Worm (Caenorhabditis elegans) whole organism, L4 larva: Measurements from ENCODE around the gene Y7A5A.1.

Experiments used
- F26F4.8 ChIP-seq: fragments of 200-800 bp; sonication (Bioruptor generic); conservative IDR thresholded peaks from 2 replicates; pipeline ENCODE4 v1.3.6; 2022; ENCODE audit warnings: missing genetic modification characterization, missing compliant biosample characterization
- F44E2.7 ChIP-seq: fragments of 200-800 bp; sonication (Bioruptor generic); IDR thresholded peaks from 2 replicates; pipeline ENCODE4 v2.1.2; 2022; ENCODE audit warnings: missing genetic modification characterization, missing compliant biosample characterization
- F49E8.2 ChIP-seq: sonication (generic microtip); optimal IDR thresholded peaks from 2 replicates; lab custom pipeline; 2016; ENCODE audit warnings: missing compliant biosample characterization, mild to moderate bottlenecking, missing genetic modification characterization, borderline replicate concordance
- R02D3.7 ChIP-seq: fragments of 150-350 bp; sonication (generic microtip); optimal IDR thresholded peaks from 3 replicates; lab custom pipeline; 2014; ENCODE audit warnings: missing biosample characterization, missing genetic modification characterization
- Y105C5A.15 ChIP-seq: fragments of 200-800 bp; sonication (Bioruptor generic); IDR thresholded peaks from 2 replicates; pipeline ENCODE4 v1.3.6; 2022; ENCODE audit warnings: missing genetic modification characterization, missing compliant biosample characterization
- Y48G9A.11 ChIP-seq: fragments of 200-800 bp; sonication (Bioruptor generic); IDR thresholded peaks from 2 replicates; pipeline ENCODE4 v1.3.6; 2022; ENCODE audit warnings: missing genetic modification reagents, missing genetic modification characterization, missing compliant biosample characterization
- Y75B8A.6 ChIP-seq: fragments of 200-800 bp; sonication (Bioruptor generic); IDR thresholded peaks from 2 replicates; pipeline ENCODE4 v1.3.6; 2022; ENCODE audit warnings: missing genetic modification reagents, missing genetic modification characterization, missing compliant biosample characterization
- attf-4 ChIP-seq: sonication (generic microtip); optimal IDR thresholded peaks from 3 replicates; lab custom pipeline; 2017; ENCODE audit warnings: missing biosample characterization, missing genetic modification characterization
- ceh-20 ChIP-seq: fragments of 200-800 bp; sonication (Bioruptor generic); IDR thresholded peaks from 2 replicates; pipeline ENCODE4 v1.3.6; 2022; ENCODE audit warnings: missing genetic modification reagents, missing genetic modification characterization, missing compliant biosample characterization
- ceh-28 ChIP-seq: fragments of 150-350 bp; optimal IDR thresholded peaks from 2 replicates; lab custom pipeline; 2014; ENCODE audit warnings: missing biosample characterization, missing genetic modification reagents, missing genetic modification characterization
- ceh-44 ChIP-seq: fragments of 200-800 bp; sonication (Bioruptor generic); IDR thresholded peaks from 2 replicates; pipeline ENCODE4 v1.3.6; 2022; ENCODE audit warnings: missing genetic modification reagents, missing genetic modification characterization, missing compliant biosample characterization
- ceh-62 ChIP-seq: sonication (generic microtip); optimal IDR thresholded peaks from 2 replicates; lab custom pipeline; 2017; ENCODE audit warnings: missing biosample characterization, missing genetic modification characterization
- ces-1 ChIP-seq: fragments of 150-350 bp; sonication (generic microtip); optimal IDR thresholded peaks from 4 replicates; lab custom pipeline; 2014; ENCODE audit warnings: missing biosample characterization, missing genetic modification reagents, missing genetic modification characterization
- ctbp-1 ChIP-seq: fragments of 200-800 bp; sonication (Bioruptor generic); IDR thresholded peaks from 2 replicates; pipeline ENCODE4 v1.3.6; 2022; ENCODE audit warnings: missing genetic modification reagents, missing genetic modification characterization, missing compliant biosample characterization
- daf-12 ChIP-seq: fragments of 150-350 bp; optimal IDR thresholded peaks from 2 replicates; lab custom pipeline; 2014; ENCODE audit warnings: missing biosample characterization, missing genetic modification reagents, missing genetic modification characterization
- daf-8 ChIP-seq: fragments of 200-800 bp; sonication (Bioruptor generic); IDR thresholded peaks from 2 replicates; pipeline ENCODE4 v1.3.6; 2022; ENCODE audit warnings: missing genetic modification characterization, missing compliant biosample characterization
- dmd-6 ChIP-seq: fragments of 200-800 bp; sonication (Bioruptor generic); IDR thresholded peaks from 2 replicates; pipeline ENCODE4 v1.3.6; 2022; ENCODE audit warnings: missing genetic modification reagents, missing genetic modification characterization, missing compliant biosample characterization
- dmd-8 ChIP-seq: fragments of 200-800 bp; sonication (Bioruptor generic); IDR thresholded peaks from 2 replicates; pipeline ENCODE4 v1.3.6; 2022; ENCODE audit warnings: missing genetic modification characterization, missing compliant biosample characterization
- dmd-9 ChIP-seq: fragments of 200-800 bp; sonication (Bioruptor generic); IDR thresholded peaks from 2 replicates; pipeline ENCODE4 v1.3.6; 2022; ENCODE audit warnings: missing genetic modification reagents, missing genetic modification characterization, missing compliant biosample characterization
- dpl-1 ChIP-seq: fragments of 150-350 bp; optimal IDR thresholded peaks from 2 replicates; lab custom pipeline; 2014; ENCODE audit warnings: missing biosample characterization, missing genetic modification reagents, missing genetic modification characterization
- fkh-10 ChIP-seq: fragments of 150-350 bp; optimal IDR thresholded peaks from 2 replicates; lab custom pipeline; 2014; ENCODE audit warnings: missing biosample characterization, missing genetic modification reagents, missing genetic modification characterization
- fos-1 ChIP-seq: fragments of 150-350 bp; optimal IDR thresholded peaks from 2 replicates; lab custom pipeline; 2014; ENCODE audit warnings: missing biosample characterization, missing genetic modification characterization
- gei-8 ChIP-seq: fragments of 200-800 bp; sonication (Bioruptor generic); optimal IDR thresholded peaks from 2 replicates; lab custom pipeline; 2018; ENCODE audit warnings: mild to moderate bottlenecking, missing genetic modification characterization, missing compliant biosample characterization
- hmg-1.1 ChIP-seq: fragments of 200-800 bp; sonication (Bioruptor generic); IDR thresholded peaks from 2 replicates; pipeline ENCODE4 v1.3.6; 2022; ENCODE audit warnings: missing genetic modification reagents, missing genetic modification characterization, missing compliant biosample characterization
- jun-1 ChIP-seq: fragments of 150-350 bp; optimal IDR thresholded peaks from 2 replicates; lab custom pipeline; 2014; ENCODE audit warnings: missing biosample characterization, missing genetic modification reagents, missing genetic modification characterization
- lim-7 ChIP-seq: fragments of 200-800 bp; sonication (Bioruptor generic); IDR thresholded peaks from 2 replicates; pipeline ENCODE4 v1.3.6; 2022; ENCODE audit warnings: missing genetic modification characterization, missing compliant biosample characterization
- lin-1 ChIP-seq: fragments of 200-800 bp; sonication (Bioruptor generic); IDR thresholded peaks from 2 replicates; pipeline ENCODE4 v1.3.6; 2022; ENCODE audit warnings: missing genetic modification reagents, missing genetic modification characterization, missing compliant biosample characterization
- lin-13 ChIP-seq: fragments of 150-350 bp; optimal IDR thresholded peaks from 2 replicates; lab custom pipeline; 2014; ENCODE audit warnings: missing biosample characterization, missing genetic modification reagents, missing genetic modification characterization
- lin-15B ChIP-seq: fragments of 150-350 bp; sonication (generic microtip); optimal IDR thresholded peaks from 3 replicates; lab custom pipeline; 2014; ENCODE audit warnings: missing biosample characterization, missing genetic modification characterization
- lir-3 ChIP-seq: sonication (generic microtip); optimal IDR thresholded peaks from 2 replicates; lab custom pipeline; 2016; ENCODE audit warnings: mild to moderate bottlenecking, missing genetic modification characterization, missing compliant biosample characterization
- mdl-1 ChIP-seq, 2 experiments: fragments of 150-350 bp in 1 of 2; sonication (generic microtip) in 1 of 2; optimal IDR thresholded peaks; 2 replicates each; lab custom pipeline; 2014 to 2017; ENCODE audit warnings: missing biosample characterization in 2 of 2, missing genetic modification characterization in 2 of 2
- mep-1 ChIP-seq: fragments of 150-350 bp; sonication (generic microtip); optimal IDR thresholded peaks from 3 replicates; lab custom pipeline; 2014; ENCODE audit warnings: missing biosample characterization, missing genetic modification characterization
- mxl-3 ChIP-seq: fragments of 200-800 bp; sonication (Bioruptor generic); optimal IDR thresholded peaks from 2 replicates; lab custom pipeline; 2018; ENCODE audit warnings: mild to moderate bottlenecking, missing genetic modification characterization, missing compliant biosample characterization
- nhr-102 ChIP-seq: sonication (generic microtip); optimal IDR thresholded peaks from 2 replicates; lab custom pipeline; 2016; ENCODE audit warnings: mild to moderate bottlenecking, missing genetic modification characterization, moderate library complexity, missing compliant biosample characterization
- nhr-111 ChIP-seq: fragments of 200-800 bp; sonication (Bioruptor generic); optimal IDR thresholded peaks from 2 replicates; lab custom pipeline; 2018; ENCODE audit warnings: mild to moderate bottlenecking, missing genetic modification characterization, missing compliant biosample characterization
- nhr-25 ChIP-seq: sonication (generic microtip); optimal IDR thresholded peaks from 2 replicates; lab custom pipeline; 2017; ENCODE audit warnings: missing genetic modification characterization, mild to moderate bottlenecking, missing compliant biosample characterization, antibody characterized with exemption, moderate library complexity, borderline replicate concordance; ENCODE audit not compliant: insufficient read depth
- nhr-28 ChIP-seq: fragments of 150-350 bp; optimal IDR thresholded peaks from 2 replicates; lab custom pipeline; 2014; ENCODE audit warnings: missing biosample characterization, missing genetic modification characterization
- nhr-41 ChIP-seq: fragments of 200-800 bp; sonication (Bioruptor generic); IDR thresholded peaks from 2 replicates; pipeline ENCODE4 v1.3.6; 2022; ENCODE audit warnings: missing genetic modification reagents, missing genetic modification characterization, missing compliant biosample characterization
- nhr-48 ChIP-seq: sonication (generic microtip); optimal IDR thresholded peaks from 2 replicates; lab custom pipeline; 2016; ENCODE audit warnings: mild to moderate bottlenecking, missing genetic modification characterization, missing compliant biosample characterization
- nhr-6 ChIP-seq: fragments of 150-350 bp; optimal IDR thresholded peaks from 2 replicates; lab custom pipeline; 2014; ENCODE audit warnings: missing biosample characterization, missing genetic modification characterization
- rbr-2 ChIP-seq: sonication (generic microtip); optimal IDR thresholded peaks from 2 replicates; lab custom pipeline; 2016; ENCODE audit warnings: missing genotype, missing genetic modification characterization, missing compliant biosample characterization
- set-16 ChIP-seq: fragments of 200-800 bp; sonication (Bioruptor generic); IDR thresholded peaks from 2 replicates; pipeline ENCODE4 v1.3.6; 2022; ENCODE audit warnings: missing genetic modification reagents, missing genetic modification characterization, missing compliant biosample characterization
- skn-1 ChIP-seq: fragments of 150-350 bp; optimal IDR thresholded peaks from 2 replicates; lab custom pipeline; 2014; ENCODE audit warnings: missing biosample characterization, missing genetic modification characterization
- spr-1 ChIP-seq: sonication (generic microtip); optimal IDR thresholded peaks from 2 replicates; lab custom pipeline; 2016; ENCODE audit warnings: mild to moderate bottlenecking, missing genetic modification characterization, missing compliant biosample characterization
- spr-3 ChIP-seq: fragments of 200-800 bp; sonication (Bioruptor generic); optimal IDR thresholded peaks from 2 replicates; lab custom pipeline; 2018; ENCODE audit warnings: mild to moderate bottlenecking, missing genetic modification characterization, missing compliant biosample characterization
- tag-97 ChIP-seq: fragments of 200-800 bp; sonication (Bioruptor generic); IDR thresholded peaks from 2 replicates; pipeline ENCODE4 v1.3.6; 2022; ENCODE audit warnings: missing genetic modification characterization, missing compliant biosample characterization
- tra-1 ChIP-seq: fragments of 200-800 bp; sonication (Bioruptor generic); IDR thresholded peaks from 2 replicates; pipeline ENCODE4 v1.3.6; 2022; ENCODE audit warnings: missing genetic modification reagents, missing genetic modification characterization, missing compliant biosample characterization
- unc-130 ChIP-seq: sonication (generic microtip); optimal IDR thresholded peaks from 2 replicates; lab custom pipeline; 2016; ENCODE audit warnings: missing genetic modification reagents, missing genetic modification characterization, missing compliant biosample characterization
- unc-39 ChIP-seq: sonication (generic microtip); optimal IDR thresholded peaks from 2 replicates; lab custom pipeline; 2017; ENCODE audit warnings: missing biosample characterization, missing genetic modification characterization
- zag-1 ChIP-seq: fragments of 150-350 bp; optimal IDR thresholded peaks from 2 replicates; lab custom pipeline; 2014; ENCODE audit warnings: missing biosample characterization, missing genetic modification characterization
- zfp-2 ChIP-seq: sonication (generic microtip); optimal IDR thresholded peaks from 2 replicates; lab custom pipeline; 2016; ENCODE audit warnings: mild to moderate bottlenecking, missing genetic modification characterization, missing compliant biosample characterization
- zfp-3 ChIP-seq: fragments of 200-800 bp; sonication (Bioruptor generic); conservative IDR thresholded peaks from 2 replicates; pipeline ENCODE4 v1.3.6; 2022; ENCODE audit warnings: missing genetic modification reagents, missing genetic modification characterization, missing compliant biosample characterization
- ztf-11 ChIP-seq: fragments of 150-350 bp; optimal IDR thresholded peaks from 2 replicates; lab custom pipeline; 2014; ENCODE audit warnings: missing biosample characterization, missing genetic modification characterization

Y7A5A.1 gene

DNA sequence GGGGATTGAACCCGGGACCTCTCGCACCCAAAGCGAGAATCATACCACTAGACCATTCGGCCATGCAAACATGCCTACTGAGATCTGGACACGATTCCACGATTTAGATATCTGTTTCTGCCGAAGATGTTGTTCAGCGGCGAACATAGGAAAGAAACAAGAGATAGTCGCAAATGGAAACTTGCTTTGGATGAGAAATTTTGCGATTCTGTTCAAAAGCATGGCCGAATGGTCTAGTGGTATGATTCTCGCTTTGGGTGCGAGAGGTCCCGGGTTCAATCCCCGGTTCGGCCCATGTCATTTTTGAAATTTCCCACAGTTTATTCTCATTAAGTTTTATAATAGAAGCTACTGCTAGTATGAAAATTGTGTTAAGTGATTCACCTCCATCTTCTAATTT lies 25.3 kb upstream of the Y7A5A.1 start (continued):
- TF ChIP-seq unc-130 (GFP tag; lab: Kevin White, UChicago), result no peak
- no peak for TF ChIP-seq skn-1 (tag; lab: Kevin White, UChicago)
- peak; percentile 21 for TF ChIP-seq rbr-2 (tag; lab: Kevin White, UChicago)
- TF ChIP-seq lin-13 (GFP tag; lab: Kevin White, UChicago), result no peak
- peak; percentile 15 for TF ChIP-seq nhr-48 (tag; lab: Kevin White, UChicago)
- no peak for TF ChIP-seq hmg-1.1 (GFP tag; lab: Robert Waterston, UW)
- no peak for TF ChIP-seq unc-39 (tag; lab: Kevin White, UChicago)
- TF ChIP-seq spr-3, result peak; percentile 21
- TF ChIP-seq nhr-102, result peak; percentile 42
- TF ChIP-seq ceh-28 (tag; lab: Kevin White, UChicago), result no peak
- no peak for TF ChIP-seq Y105C5A.15 (GFP tag; lab: Robert Waterston, UW)
- TF ChIP-seq lin-15B (tag; lab: Kevin White, UChicago), result no peak
- TF ChIP-seq mxl-3 (GFP tag; lab: Kevin White, UChicago), result peak; percentile 15
- no peak for TF ChIP-seq fkh-10 (GFP tag; lab: Kevin White, UChicago)
- TF ChIP-seq lim-7 (GFP tag; lab: Robert Waterston, UW), result 0 out of 2 replicates have a peak, but pooled peaks have one; percentile 56
- no peak for TF ChIP-seq daf-12 (tag; lab: Kevin White, UChicago)
- TF ChIP-seq zfp-3 (GFP tag; lab: Robert Waterston, UW), result no peak
- TF ChIP-seq set-16 (GFP tag; lab: Robert Waterston, UW), result no peak
- TF ChIP-seq zag-1 (tag; lab: Kevin White, UChicago), result no peak
- no peak for TF ChIP-seq mep-1 (tag; lab: Kevin White, UChicago)
- 0 out of 2 replicates have a peak, but pooled peaks have one; percentile 31 for TF ChIP-seq lin-1 (GFP tag; lab: Robert Waterston, UW)
- TF ChIP-seq ceh-62 (tag; lab: Kevin White, UChicago), result no peak
- no peak for TF ChIP-seq tag-97 (GFP tag; lab: Robert Waterston, UW)
- TF ChIP-seq dmd-8, result no peak
- no peak for TF ChIP-seq ceh-44 (GFP tag; lab: Robert Waterston, UW)
- TF ChIP-seq R02D3.7 (tag; lab: Kevin White, UChicago), result no peak
- TF ChIP-seq Y48G9A.11, result 0 out of 2 replicates have a peak, but pooled peaks have one; percentile 26
- TF ChIP-seq fos-1 (tag; lab: Kevin White, UChicago), result no peak
- TF ChIP-seq Y75B8A.6, result no peak
- TF ChIP-seq dpl-1 (GFP tag; lab: Kevin White, UChicago), result no peak
- no peak for TF ChIP-seq nhr-28 (tag; lab: Kevin White, UChicago)
- no peak for TF ChIP-seq attf-4 (tag; lab: Kevin White, UChicago)
- no peak for TF ChIP-seq nhr-111
- no peak for TF ChIP-seq gei-8 (GFP tag; lab: Kevin White, UChicago)
- TF ChIP-seq tra-1 (GFP tag; lab: Robert Waterston, UW), result peak; percentile 43; the same call in 1 of the 2 replicates
- TF ChIP-seq ceh-20 (GFP tag; lab: Robert Waterston, UW), result no peak
- no peak for TF ChIP-seq nhr-41 (GFP tag; lab: Robert Waterston, UW)
- no peak for TF ChIP-seq ces-1 (GFP tag; lab: Kevin White, UChicago)
- no peak for TF ChIP-seq F26F4.8 (GFP tag; lab: Robert Waterston, UW)
- TF ChIP-seq F44E2.7 (GFP tag; lab: Robert Waterston, UW), result no peak
- no peak for TF ChIP-seq lir-3
- TF ChIP-seq dmd-9 (GFP tag; lab: Robert Waterston, UW), result no peak
- TF ChIP-seq nhr-6, result no peak
- no peak for TF ChIP-seq daf-8 (GFP tag; lab: Robert Waterston, UW)
- no peak for TF ChIP-seq ztf-11 (tag; lab: Kevin White, UChicago)
- TF ChIP-seq ctbp-1 (GFP tag; lab: Robert Waterston, UW), result 0 out of 2 replicates have a peak, but pooled peaks have one; percentile 16
- no peak for TF ChIP-seq jun-1 (tag; lab: Kevin White, UChicago)
- no peak for TF ChIP-seq zfp-2 (tag; lab: Kevin White, UChicago)
- TF ChIP-seq spr-1, result no peak
- no peak for TF ChIP-seq nhr-25 (tag; lab: Kevin White, UChicago)
- no peak for TF ChIP-seq mdl-1 (tag; optimal IDR thresholded peaks at IDR 0.05; lab: Kevin White, UChicago)
- no peak for TF ChIP-seq dmd-6
- no peak for TF ChIP-seq F49E8.2 (tag; lab: Kevin White, UChicago)
